Worm (Caenorhabditis elegans) whole organism, mixed stage, embryonic: ENCODE measurements around the gene kcnl-4.

Experiments used
- mep-1 ChIP-seq: fragments of 150-350 bp; optimal IDR thresholded peaks from 2 replicates; lab custom pipeline; 2017; ENCODE audit warnings: missing biosample characterization, missing genetic modification reagents, missing genetic modification characterization, inconsistent platforms
- nhr-12 ChIP-seq: fragments of 150-350 bp; optimal IDR thresholded peaks from 2 replicates; lab custom pipeline; 2014; ENCODE audit warnings: missing biosample characterization, missing genetic modification characterization
- nhr-237 ChIP-seq: fragments of 150-350 bp; optimal IDR thresholded peaks from 2 replicates; lab custom pipeline; 2014; ENCODE audit warnings: missing biosample characterization, missing genetic modification characterization
- snpc-4 ChIP-seq: fragments of 150-350 bp; optimal IDR thresholded peaks from 2 replicates; lab custom pipeline; 2014; ENCODE audit warnings: missing biosample characterization, missing genetic modification characterization
- ztf-11 ChIP-seq: fragments of 150-350 bp; optimal IDR thresholded peaks from 2 replicates; lab custom pipeline; 2014; ENCODE audit warnings: missing biosample characterization, missing genetic modification characterization

DNA sequence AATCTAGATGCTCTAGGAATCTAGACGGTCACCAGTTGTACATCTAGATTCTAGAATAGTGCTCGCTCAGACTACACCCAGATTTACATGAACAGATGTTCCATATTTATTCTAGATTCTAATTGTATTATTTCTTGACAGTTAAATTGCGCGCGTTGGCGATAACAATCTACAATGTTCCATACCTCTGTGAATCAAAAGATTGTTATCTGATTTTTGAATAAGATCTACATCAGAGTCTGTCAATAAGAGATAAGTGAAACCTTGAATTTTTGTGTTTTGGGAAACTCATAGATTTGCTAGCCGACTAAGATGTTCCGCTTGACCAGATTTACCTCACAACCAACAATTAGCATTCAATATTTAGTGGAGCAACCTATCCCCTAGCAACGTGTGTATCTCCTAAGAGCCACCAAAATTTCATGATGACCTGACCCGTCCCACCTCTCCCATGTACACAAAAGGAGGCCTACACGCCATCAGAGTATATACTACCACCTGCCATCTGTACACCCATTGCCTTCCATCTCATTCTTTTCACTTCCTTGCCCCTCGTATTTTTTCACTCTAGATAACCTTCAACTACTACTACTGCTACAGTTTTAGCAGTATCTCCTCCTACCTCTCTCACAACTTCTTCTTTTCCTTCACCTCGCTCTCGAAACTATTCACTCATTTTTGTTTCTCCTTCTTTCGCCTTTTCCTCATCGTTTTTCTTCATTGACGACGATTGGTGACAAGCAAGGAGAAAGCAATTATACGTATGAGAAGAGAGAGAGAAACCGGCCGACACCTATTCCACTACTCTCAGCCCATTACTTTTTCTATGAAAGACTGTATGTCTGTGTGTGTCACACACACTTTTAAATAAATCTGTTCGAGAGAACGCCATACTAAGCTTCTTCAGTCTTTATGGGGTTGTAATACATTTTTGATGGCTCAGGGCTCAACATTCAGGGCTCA, 23.9 kb upstream of the kcnl-4 start:
- TF ChIP-seq snpc-4 (no peak), ztf-11 (peak; percentile 46), nhr-12 (no peak), mep-1 (tag; lab: Kevin White, UChicago) (no peak), nhr-237 (tag; lab: Kevin White, UChicago) (no peak)
